Worm (Caenorhabditis elegans) whole organism, L3 larva: ENCODE measurements around the gene rskd-1.

ENCODE experiments used
- R02D3.7 ChIP-seq: fragments of 150-350 bp; optimal IDR thresholded peaks from 2 replicates; lab custom pipeline; 2014; ENCODE audit warnings: missing biosample characterization, missing genetic modification characterization
- ZK546.5 ChIP-seq: sonication (generic microtip); optimal IDR thresholded peaks from 2 replicates; lab custom pipeline; 2017; ENCODE audit warnings: missing biosample characterization, missing genetic modification characterization
- ama-1 ChIP-seq: fragments of 150-350 bp; optimal IDR thresholded peaks from 2 replicates; lab custom pipeline; 2018
- ceh-16 ChIP-seq: sonication (generic microtip); optimal IDR thresholded peaks from 2 replicates; lab custom pipeline; 2017; ENCODE audit warnings: missing biosample characterization, missing genetic modification characterization
- ceh-28 ChIP-seq: fragments of 150-350 bp; optimal IDR thresholded peaks from 2 replicates; lab custom pipeline; 2014; ENCODE audit warnings: missing biosample characterization, missing genetic modification reagents, missing genetic modification characterization
- ceh-82 ChIP-seq: fragments of 150-350 bp; optimal IDR thresholded peaks from 2 replicates; lab custom pipeline; 2014; ENCODE audit warnings: missing biosample characterization, missing genetic modification characterization
- daf-12 ChIP-seq: fragments of 150-350 bp; optimal IDR thresholded peaks from 2 replicates; lab custom pipeline; 2014; ENCODE audit warnings: missing biosample characterization, missing genetic modification reagents, missing genetic modification characterization
- egl-27 ChIP-seq: sonication (generic microtip); optimal IDR thresholded peaks from 4 replicates; lab custom pipeline; 2017; ENCODE audit warnings: missing biosample characterization, missing genetic modification reagents, missing genetic modification characterization
- egl-5 ChIP-seq: fragments of 150-350 bp; optimal IDR thresholded peaks from 2 replicates; lab custom pipeline; 2017; ENCODE audit warnings: missing biosample characterization, missing genetic modification reagents, missing genetic modification characterization, inconsistent platforms
- elt-2 ChIP-seq: sonication (generic microtip); optimal IDR thresholded peaks from 2 replicates; lab custom pipeline; 2016; ENCODE audit warnings: missing genetic modification reagents, mild to moderate bottlenecking, missing genetic modification characterization, missing compliant biosample characterization
- elt-3 ChIP-seq, 3 experiments: fragments of 150-350 bp in 1 of 3; sonication (generic microtip) in 2 of 3; optimal IDR thresholded peaks; 2 replicates in 2 of 3; 4 replicates in 1 of 3; lab custom pipeline; 2014 to 2017; ENCODE audit warnings: missing biosample characterization in 3 of 3, missing genetic modification characterization in 3 of 3
- eor-1 ChIP-seq, 2 experiments: fragments of 150-350 bp; optimal IDR thresholded peaks; 2 replicates each; lab custom pipeline; 2014 to 2018; ENCODE audit warnings: missing biosample characterization in 2 of 2, missing genetic modification characterization in 2 of 2
- fkh-2 ChIP-seq: fragments of 150-350 bp; optimal IDR thresholded peaks from 2 replicates; lab custom pipeline; 2014; ENCODE audit warnings: missing biosample characterization, missing genetic modification reagents, missing genetic modification characterization
- hmg-11 ChIP-seq: sonication (generic microtip); optimal IDR thresholded peaks from 2 replicates; lab custom pipeline; 2016; ENCODE audit warnings: missing genetic modification characterization, missing compliant biosample characterization
- jun-1 ChIP-seq: fragments of 150-350 bp; optimal IDR thresholded peaks from 2 replicates; lab custom pipeline; 2014; ENCODE audit warnings: missing biosample characterization, missing genetic modification reagents, missing genetic modification characterization
- lin-39 ChIP-seq: fragments of 150-350 bp; optimal IDR thresholded peaks from 2 replicates; lab custom pipeline; 2018; ENCODE audit warnings: missing biosample characterization, missing genetic modification reagents, missing genetic modification characterization
- lsy-12 ChIP-seq: sonication (generic microtip); optimal IDR thresholded peaks from 2 replicates; lab custom pipeline; 2016; ENCODE audit warnings: mild to moderate bottlenecking, missing genetic modification characterization, missing compliant biosample characterization
- mdl-1 ChIP-seq: fragments of 150-350 bp; optimal IDR thresholded peaks from 2 replicates; lab custom pipeline; 2014; ENCODE audit warnings: missing biosample characterization, missing genetic modification characterization
- mml-1 ChIP-seq: fragments of 150-350 bp; sonication (generic microtip); optimal IDR thresholded peaks from 3 replicates; lab custom pipeline; 2014; ENCODE audit warnings: missing biosample characterization, missing genetic modification characterization
- nfya-1 ChIP-seq: sonication (generic microtip); optimal IDR thresholded peaks from 2 replicates; lab custom pipeline; 2017; ENCODE audit warnings: missing genetic modification characterization, mild to moderate bottlenecking, missing compliant biosample characterization, antibody characterized with exemption, moderate library complexity; ENCODE audit not compliant: insufficient read depth
- nhr-11 ChIP-seq: fragments of 150-350 bp; optimal IDR thresholded peaks from 2 replicates; lab custom pipeline; 2014; ENCODE audit warnings: missing biosample characterization, missing genetic modification characterization
- nhr-23 ChIP-seq: fragments of 150-350 bp; optimal IDR thresholded peaks from 2 replicates; lab custom pipeline; 2014; ENCODE audit warnings: missing biosample characterization, missing genetic modification reagents, missing genetic modification characterization
- nhr-237 ChIP-seq: fragments of 150-350 bp; optimal IDR thresholded peaks from 2 replicates; lab custom pipeline; 2014; ENCODE audit warnings: missing biosample characterization, missing genetic modification characterization
- nhr-25 ChIP-seq: sonication (generic microtip); optimal IDR thresholded peaks from 2 replicates; lab custom pipeline; 2017; ENCODE audit warnings: missing biosample characterization, missing genetic modification characterization
- nhr-28 ChIP-seq: fragments of 150-350 bp; optimal IDR thresholded peaks from 2 replicates; lab custom pipeline; 2014; ENCODE audit warnings: missing biosample characterization, missing genetic modification characterization
- nhr-43 ChIP-seq: sonication (generic microtip); optimal IDR thresholded peaks from 2 replicates; lab custom pipeline; 2016; ENCODE audit warnings: mild to moderate bottlenecking, missing genetic modification characterization, missing compliant biosample characterization; ENCODE audit not compliant: poor library complexity, severe bottlenecking
- nhr-67 ChIP-seq: fragments of 150-350 bp; optimal IDR thresholded peaks from 2 replicates; lab custom pipeline; 2014; ENCODE audit warnings: missing biosample characterization, missing genetic modification characterization
- nhr-76 ChIP-seq: fragments of 150-350 bp; sonication (generic microtip); optimal IDR thresholded peaks from 5 replicates; lab custom pipeline; 2014; ENCODE audit warnings: missing biosample characterization, missing genetic modification characterization
- nhr-77 ChIP-seq: fragments of 150-350 bp; optimal IDR thresholded peaks from 2 replicates; lab custom pipeline; 2014; ENCODE audit warnings: missing biosample characterization, missing genetic modification characterization
- pha-4 ChIP-seq: fragments of 150-350 bp; optimal IDR thresholded peaks from 2 replicates; lab custom pipeline; 2014; ENCODE audit warnings: missing biosample characterization, missing genetic modification reagents, missing genetic modification characterization
- pqm-1 ChIP-seq: fragments of 150-350 bp; optimal IDR thresholded peaks from 2 replicates; lab custom pipeline; 2017; ENCODE audit warnings: missing biosample characterization, missing genetic modification characterization, inconsistent platforms
- sea-2 ChIP-seq: fragments of 150-350 bp; sonication (generic microtip); optimal IDR thresholded peaks from 4 replicates; lab custom pipeline; 2014; ENCODE audit warnings: missing biosample characterization, missing genetic modification reagents, missing genetic modification characterization
- skn-1 ChIP-seq: fragments of 150-350 bp; optimal IDR thresholded peaks from 2 replicates; lab custom pipeline; 2014; ENCODE audit warnings: missing biosample characterization, missing genetic modification characterization
- snpc-4 ChIP-seq: fragments of 150-350 bp; optimal IDR thresholded peaks from 2 replicates; lab custom pipeline; 2014; ENCODE audit warnings: missing biosample characterization, missing genetic modification characterization
- tbx-2 ChIP-seq: sonication (generic microtip); optimal IDR thresholded peaks from 2 replicates; lab custom pipeline; 2016; ENCODE audit warnings: mild to moderate bottlenecking, missing genetic modification characterization, missing compliant biosample characterization
- unc-39 ChIP-seq: sonication (generic microtip); optimal IDR thresholded peaks from 4 replicates; lab custom pipeline; 2017; ENCODE audit warnings: missing biosample characterization, missing genetic modification characterization
- unc-62 ChIP-seq: fragments of 150-350 bp; sonication (generic microtip); optimal IDR thresholded peaks from 4 replicates; lab custom pipeline; 2014; ENCODE audit warnings: missing biosample characterization, missing genetic modification reagents, missing genetic modification characterization
- zag-1 ChIP-seq: fragments of 150-350 bp; optimal IDR thresholded peaks from 2 replicates; lab custom pipeline; 2014; ENCODE audit warnings: missing biosample characterization, missing genetic modification characterization
- ztf-11 ChIP-seq: fragments of 150-350 bp; optimal IDR thresholded peaks from 2 replicates; lab custom pipeline; 2014; ENCODE audit warnings: missing biosample characterization, missing genetic modification characterization

The rskd-1 gene

ce11 chrV:12288577-12288976 lies at the start of gene rskd-1:
Gene rskd-1 (minus strand): TSS chrV:12288615.
- TF ChIP-seq R02D3.7 (tag; lab: Kevin White, UChicago) (no peak), pha-4 (tag; lab: Kevin White, UChicago) (peak; percentile 95), ama-1 (lab: Kevin White, UChicago) (no peak), nhr-28 (tag; lab: Kevin White, UChicago) (no peak), elt-2 (tag; lab: Kevin White, UChicago) (peak; percentile 0), sea-2 (no peak)

DNA sequence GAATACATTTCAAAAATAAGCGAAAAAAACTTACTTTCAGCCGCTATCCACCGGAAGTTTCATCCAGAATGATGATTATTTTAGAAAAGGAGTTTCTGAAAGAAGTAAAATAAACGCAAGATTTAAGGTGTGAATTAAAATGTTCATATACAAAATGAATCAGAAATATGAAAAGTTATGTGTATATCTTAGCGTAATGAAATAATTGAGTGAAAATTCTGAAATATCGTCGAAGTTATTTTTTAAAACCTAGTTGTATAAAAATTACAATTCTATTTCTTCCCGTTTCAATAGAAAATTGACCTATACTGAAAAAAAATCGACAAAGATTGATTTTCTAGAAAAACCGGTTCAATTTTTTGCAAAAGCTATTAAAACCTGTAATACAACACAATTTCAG lies 49.5 kb upstream of the rskd-1 start, which contains the start of gene twk-13:
TSS of gene twk-13 (minus strand) at position 101 of the 400 bp plus-strand sequence.
- TF ChIP-seq ztf-11 (tag; lab: Kevin White, UChicago) (no peak), nhr-11 (tag; lab: Kevin White, UChicago) (no peak), nhr-43 (tag; lab: Kevin White, UChicago) (no peak), egl-5 (tag; lab: Kevin White, UChicago) (no peak), tbx-2 (tag; lab: Kevin White, UChicago) (no peak), mml-1 (tag; lab: Kevin White, UChicago) (no peak), nhr-28 (tag; lab: Kevin White, UChicago) (no peak), lin-39 (no peak), ceh-82 (no peak), nhr-76 (tag; lab: Kevin White, UChicago) (no peak), elt-3 (tag; optimal IDR thresholded peaks at IDR 0.05; lab: Kevin White, UChicago) (no peak), zag-1 (tag; lab: Kevin White, UChicago) (no peak), ama-1 (lab: Kevin White, UChicago) (no peak), skn-1 (tag; lab: Kevin White, UChicago) (no peak), nhr-77 (no peak), nhr-25 (tag; lab: Kevin White, UChicago) (no peak), eor-1 (tag; optimal IDR thresholded peaks at IDR 0.05; lab: Kevin White, UChicago) (no peak), nfya-1 (no peak), unc-39 (tag; lab: Kevin White, UChicago) (no peak)
- TF ChIP-seq, all 47 proteins: peak for 0

DNA sequence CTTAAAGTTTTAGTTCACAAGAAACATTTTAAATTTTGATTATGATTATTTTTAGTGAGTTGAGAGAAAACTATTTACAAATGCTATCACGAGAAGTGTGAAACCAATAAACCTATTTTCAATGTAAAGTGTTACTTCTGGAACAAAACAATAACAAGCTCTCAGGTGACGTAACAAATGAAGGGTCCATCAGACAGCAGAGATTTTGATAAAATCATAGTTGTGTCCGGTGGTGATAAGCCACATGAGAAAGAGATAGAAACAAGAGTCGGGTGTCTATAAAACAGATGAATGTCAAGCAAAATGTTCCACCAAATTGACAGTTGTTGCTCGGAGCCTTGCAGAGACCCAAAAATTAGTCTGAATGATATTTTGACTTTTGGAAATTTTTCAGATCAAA lies 46.0 kb upstream of the rskd-1 start:
- TF ChIP-seq pqm-1 (no peak), egl-5 (tag; lab: Kevin White, UChicago) (peak; percentile 78), mdl-1 (no peak), mml-1 (tag; lab: Kevin White, UChicago) (no peak), sea-2 (no peak)

- TF ChIP-seq jun-1 (tag; lab: Kevin White, UChicago) (no peak), ztf-11 (tag; lab: Kevin White, UChicago) (no peak), nhr-237 (tag; lab: Kevin White, UChicago) (no peak), unc-62 (GFP tag; lab: Kevin White, UChicago) (no peak), ceh-28 (no peak), mml-1 (tag; lab: Kevin White, UChicago) (no peak), fkh-2 (no peak), nhr-28 (tag; lab: Kevin White, UChicago) (no peak), ZK546.5 (tag; lab: Kevin White, UChicago) (no peak), nhr-23 (no peak), elt-2 (tag; lab: Kevin White, UChicago) (peak; percentile 11), pqm-1 (no peak), ceh-16 (tag; lab: Kevin White, UChicago) (no peak), lsy-12 (tag; lab: Kevin White, UChicago) (peak; percentile 38), unc-39 (tag; lab: Kevin White, UChicago) (no peak), snpc-4 (tag; lab: Kevin White, UChicago) (no peak), hmg-11 (tag; lab: Kevin White, UChicago) (peak; percentile 61), mdl-1 (no peak), ceh-82 (no peak), nfya-1 (peak; percentile 32), nhr-67 (tag; lab: Kevin White, UChicago) (no peak), daf-12 (tag; lab: Kevin White, UChicago) (no peak), zag-1 (tag; lab: Kevin White, UChicago) (no peak), nhr-11 (tag; lab: Kevin White, UChicago) (no peak), R02D3.7 (tag; lab: Kevin White, UChicago) (no peak), lin-39 (peak; percentile 43), egl-27 (tag; lab: Kevin White, UChicago) (no peak)
Observed at ce11 chrV:12331820-12332219, 43.4 kb upstream of the rskd-1 start.
